ENCODE assay signal across 3 worm cellular contexts in the genomic region with DNA sequence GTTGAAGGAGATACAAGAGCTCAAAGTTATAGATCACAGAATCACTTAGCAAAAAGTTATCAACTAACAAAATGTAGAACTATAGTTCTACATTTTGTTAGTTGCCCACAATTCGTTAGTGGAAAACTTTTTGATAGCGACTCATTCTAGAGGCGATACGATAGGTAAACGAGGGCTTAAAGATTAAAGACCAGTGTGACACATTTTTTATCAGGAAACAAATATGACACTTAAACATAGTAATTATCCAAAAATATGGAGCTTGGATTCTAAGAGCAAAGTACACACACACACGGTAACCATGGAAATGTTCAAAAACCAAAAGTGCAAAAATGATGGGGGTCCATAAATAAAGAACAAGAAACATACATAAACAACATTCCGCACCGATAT.
A peak's percentile ranks its signal among the peaks of the same experiment; 100 is the strongest.
TF ChIP-seq lines count a peak whose summit lies in the region.

No protein-coding gene starts in this region.

TF ChIP-seq in whole organism, L2 larva, 48 proteins besides CTCF, POLR2A, EP300 and RAD21:
- TF ChIP-seq ceh-82 (tag; optimal IDR thresholded peaks at IDR 0.05; lab: Kevin White, UChicago) (no peak), ama-1 (optimal IDR thresholded peaks at IDR 0.05; lab: Kevin White, UChicago) (peak; percentile 37)

TF ChIP-seq in whole organism, L3 larva, 47 proteins besides CTCF, POLR2A, EP300 and RAD21:
- TF ChIP-seq lin-39 (tag; optimal IDR thresholded peaks at IDR 0.05; lab: Kevin White, UChicago) (no peak), pha-4 (tag; optimal IDR thresholded peaks at IDR 0.05; lab: Kevin White, UChicago) (no peak), elt-2 (tag; optimal IDR thresholded peaks at IDR 0.05; lab: Kevin White, UChicago) (no peak), elt-1 (tag; optimal IDR thresholded peaks at IDR 0.05; lab: Kevin White, UChicago) (no peak), pqm-1 (tag; optimal IDR thresholded peaks at IDR 0.05; lab: Kevin White, UChicago) (peak; percentile 5)
TF ChIP-seq in whole organism, L3 larva: peak in this region for 1.

TF ChIP-seq in whole organism, L4 larva, 104 proteins besides CTCF, POLR2A, EP300 and RAD21:
- no peak for TF ChIP-seq daf-16 (GFP tag; optimal IDR thresholded peaks at IDR 0.05; lab: Kevin White, UChicago)
- peak; percentile 54 for TF ChIP-seq daf-16 (tag; optimal IDR thresholded peaks at IDR 0.05; lab: Kevin White, UChicago)
- TF ChIP-seq aha-1 (tag; lab: Kevin White, UChicago) = peak; percentile 73
- peak; percentile 19 for TF ChIP-seq nhr-6 (tag; optimal IDR thresholded peaks at IDR 0.05; lab: Kevin White, UChicago)
- no peak for TF ChIP-seq nhr-102 (tag; optimal IDR thresholded peaks at IDR 0.05; lab: Kevin White, UChicago)
